Fruit fly (Drosophila melanogaster): ENCODE measurements around the gene CG14277.

CG14277 gene

dm6 chr2L:8290653-8291233, 48.5 kb downstream of the CG14277 start:
- TF ChIP-seq Pif1B (GFP tag; optimal IDR thresholded peaks at IDR 0.05) (peak; percentile 84), D1 (tag; optimal IDR thresholded peaks at IDR 0.05) (peak; percentile 46), CG14655 (GFP tag; optimal IDR thresholded peaks at IDR 0.05) (peak; percentile 83), CG34367 (tag; optimal IDR thresholded peaks at IDR 0.05) (peak; percentile 69), CG32121 (GFP tag; IDR thresholded peaks at IDR 0.05) (peak; percentile 59; the same call in 1 of the 2 replicates), CG12605 (GFP tag; IDR thresholded peaks at IDR 0.05) (peak; percentile 72), CG17806 (tag; optimal IDR thresholded peaks at IDR 0.05) (peak; percentile 78), gl (tag; optimal IDR thresholded peaks at IDR 0.05) (peak; percentile 57), EcR (GFP tag; optimal IDR thresholded peaks at IDR 0.05) (peak; percentile 89), rn (GFP tag; IDR thresholded peaks at IDR 0.05) (peak; percentile 64), Pif1A (GFP tag; optimal IDR thresholded peaks at IDR 0.05) (peak; percentile 90), CG4496 (GFP tag; IDR thresholded peaks at IDR 0.05) (peak; percentile 87), CG13204 (GFP tag; optimal IDR thresholded peaks at IDR 0.05) (peak; percentile 82), CG8159 (tag; optimal IDR thresholded peaks at IDR 0.05) (peak; percentile 82), CG10348 (GFP tag; IDR thresholded peaks at IDR 0.05) (no peak), Snoo (tag; optimal IDR thresholded peaks at IDR 0.05) (peak; percentile 88), fd96Ca (GFP tag; IDR thresholded peaks at IDR 0.05) (peak; percentile 85), CG15710 (tag; optimal IDR thresholded peaks at IDR 0.05) (peak; percentile 81), Ets98B (GFP tag; IDR thresholded peaks at IDR 0.05) (peak; percentile 76), CG9948 (tag; optimal IDR thresholded peaks at IDR 0.05) (peak; percentile 72), CG8301 (tag; optimal IDR thresholded peaks at IDR 0.05) (peak; percentile 76)

- TF ChIP-seq Ets98B (GFP tag; IDR thresholded peaks at IDR 0.05) (peak; percentile 95), D1 (tag; optimal IDR thresholded peaks at IDR 0.05) (no peak), CG4496 (GFP tag; IDR thresholded peaks at IDR 0.05) (peak; percentile 91), CG10348 (GFP tag; IDR thresholded peaks at IDR 0.05) (no peak), CG13204 (GFP tag; optimal IDR thresholded peaks at IDR 0.05) (peak; percentile 85), Snoo (tag; optimal IDR thresholded peaks at IDR 0.05) (peak; percentile 48), CG12605 (GFP tag; IDR thresholded peaks at IDR 0.05) (peak; percentile 87), CG34367 (tag; optimal IDR thresholded peaks at IDR 0.05) (peak; percentile 43), Pif1A (GFP tag; optimal IDR thresholded peaks at IDR 0.05) (peak; percentile 83), CG14655 (GFP tag; optimal IDR thresholded peaks at IDR 0.05) (peak; percentile 74), CG15710 (tag; optimal IDR thresholded peaks at IDR 0.05) (peak; percentile 50), fd96Ca (GFP tag; IDR thresholded peaks at IDR 0.05) (peak; percentile 65), CG8159 (tag; optimal IDR thresholded peaks at IDR 0.05) (peak; percentile 66), gl (tag; optimal IDR thresholded peaks at IDR 0.05) (no peak), CG17806 (tag; optimal IDR thresholded peaks at IDR 0.05) (peak; percentile 62), EcR (GFP tag; optimal IDR thresholded peaks at IDR 0.05) (peak; percentile 56), Pif1B (GFP tag; optimal IDR thresholded peaks at IDR 0.05) (peak; percentile 64), CG9948 (tag; optimal IDR thresholded peaks at IDR 0.05) (peak; percentile 53), rn (GFP tag; IDR thresholded peaks at IDR 0.05) (peak; percentile 81), CG8301 (tag; optimal IDR thresholded peaks at IDR 0.05) (peak; percentile 81), CG32121 (GFP tag; IDR thresholded peaks at IDR 0.05) (peak; percentile 89)
These were observed 50.0 kb downstream of the CG14277 start for dm6 chr2L:8292159-8292887.
